Worm (Caenorhabditis elegans) whole organism, L4/young adult: ENCODE measurements around the gene Y20C6A.4.

ENCODE experiments used
- W03F9.2 ChIP-seq: fragments of 150-350 bp; optimal IDR thresholded peaks from 2 replicates; lab custom pipeline; 2014; ENCODE audit warnings: missing biosample characterization, missing genetic modification characterization
- dao-5 ChIP-seq: sonication (generic microtip); optimal IDR thresholded peaks from 2 replicates; lab custom pipeline; 2016; ENCODE audit warnings: missing genotype, missing genetic modification characterization, moderate library complexity, missing compliant biosample characterization
- him-1 ChIP-seq: sonication (generic microtip); optimal IDR thresholded peaks from 2 replicates; lab custom pipeline; 2016; ENCODE audit warnings: missing genotype, missing genetic modification reagents, missing genetic modification characterization, missing compliant biosample characterization

Y20C6A.4 gene

DNA sequence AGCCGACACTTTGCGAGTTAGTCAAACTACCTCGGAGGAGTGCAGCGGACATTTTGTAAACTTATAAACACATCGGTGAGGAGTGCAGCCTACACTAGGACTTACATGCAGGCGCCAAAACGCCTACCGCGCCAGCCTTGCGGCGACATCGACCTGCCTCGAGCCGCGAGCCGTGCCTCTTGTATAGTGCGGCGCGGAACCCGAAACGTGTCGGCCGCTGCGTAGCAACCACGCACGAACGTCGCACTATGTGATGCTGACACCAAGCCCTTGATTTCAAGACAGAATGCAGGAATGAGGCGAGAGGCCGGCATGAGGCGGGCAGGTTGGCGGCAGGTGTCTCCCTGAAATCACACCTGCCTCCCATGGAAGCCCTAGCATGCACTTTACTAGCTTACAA, 49.2 kb downstream of the Y20C6A.4 start:
- TF ChIP-seq W03F9.2 (tag; lab: Kevin White, UChicago): no peak

DNA sequence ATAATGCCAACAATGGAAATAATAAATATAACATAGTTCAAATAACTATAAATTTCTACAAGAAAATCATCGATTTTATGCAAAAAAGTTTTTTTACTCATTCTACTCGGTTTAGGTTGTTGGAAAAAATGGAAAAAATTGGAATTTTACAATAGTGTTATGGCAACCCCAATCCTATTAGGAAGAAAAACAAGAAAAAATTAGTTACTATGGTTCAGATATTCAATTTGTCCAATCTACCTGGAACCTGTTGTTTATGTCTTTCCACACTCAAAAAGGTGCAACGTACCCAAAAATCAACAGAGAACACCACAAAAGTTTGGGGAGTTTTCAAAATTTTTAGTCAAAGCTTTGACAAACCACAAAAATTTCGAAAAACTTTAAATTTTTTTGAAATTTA, 50.0 kb downstream of the Y20C6A.4 start, which contains the start of gene T27C5.10:
T27C5.10 (minus strand) TSS at position 101 of the 400 bp plus-strand sequence.
- no peak for TF ChIP-seq him-1 (tag; lab: Kevin White, UChicago)
- TF ChIP-seq dao-5 (tag; lab: Kevin White, UChicago): no peak
- TF ChIP-seq W03F9.2 (tag; lab: Kevin White, UChicago): no peak
